Fruit fly (Drosophila melanogaster) whole organism, embryonic: ENCODE data around the gene Cyp311a1.

Experiments
- Atf-2 ChIP-seq: fragments of 200-800 bp; sonication (Bioruptor generic); optimal IDR thresholded peaks from 2 replicates; lab custom pipeline; 2016; ENCODE audit warnings: missing biosample characterization, missing genetic modification characterization
- Atf3 ChIP-seq: fragments of 200-800 bp; sonication (Bioruptor generic); optimal IDR thresholded peaks from 3 replicates; lab custom pipeline; 2016; ENCODE audit warnings: missing biosample characterization, missing genetic modification characterization
- CG10979 ChIP-seq: fragments of 200-800 bp; sonication (Bioruptor generic); optimal IDR thresholded peaks from 2 replicates; lab custom pipeline; 2018; ENCODE audit warnings: missing biosample characterization, mild to moderate bottlenecking, missing genetic modification characterization, moderate library complexity
- CG11560 ChIP-seq: fragments of 200-800 bp; sonication (Bioruptor generic); IDR thresholded peaks from 3 replicates; pipeline ENCODE4 v1.3.6; 2022; ENCODE audit warnings: missing biosample characterization, missing genetic modification characterization
- CG13624 ChIP-seq: fragments of 200-800 bp; sonication (Bioruptor generic); optimal IDR thresholded peaks from 2 replicates; lab custom pipeline; 2016; ENCODE audit warnings: missing biosample characterization, missing genetic modification characterization
- CG14050 ChIP-seq: fragments of 200-800 bp; sonication (Bioruptor generic); IDR thresholded peaks from 3 replicates; pipeline ENCODE4 v1.3.6; 2022; ENCODE audit warnings: missing biosample characterization, missing genetic modification characterization
- CG14667 ChIP-seq: fragments of 200-800 bp; sonication (Bioruptor generic); IDR thresholded peaks from 2 replicates; pipeline ENCODE4 v1.3.6; 2022; ENCODE audit warnings: missing biosample characterization, missing genetic modification characterization
- CG14860 ChIP-seq: fragments of 200-800 bp; sonication (Bioruptor generic); IDR thresholded peaks from 3 replicates; pipeline ENCODE4 v1.3.6; 2022; ENCODE audit warnings: missing biosample characterization, missing genetic modification characterization; ENCODE audit not compliant: partially characterized antibody
- CG17385 ChIP-seq: fragments of 200-800 bp; sonication (Bioruptor generic); optimal IDR thresholded peaks from 3 replicates; lab custom pipeline; 2018; ENCODE audit warnings: missing biosample characterization, mild to moderate bottlenecking, missing genetic modification characterization
- CG2129 ChIP-seq: fragments of 200-800 bp; sonication (Bioruptor generic); IDR thresholded peaks from 2 replicates; pipeline ENCODE4 v1.3.6; 2022; ENCODE audit warnings: missing biosample characterization, missing genetic modification characterization; ENCODE audit not compliant: partially characterized antibody
- CG2678 ChIP-seq: fragments of 200-800 bp; sonication (Bioruptor generic); optimal IDR thresholded peaks from 3 replicates; lab custom pipeline; 2019; ENCODE audit warnings: missing biosample characterization, mild to moderate bottlenecking, missing genetic modification characterization, moderate library complexity
- CG30020 ChIP-seq: fragments of 200-800 bp; optimal IDR thresholded peaks from 2 replicates; lab custom pipeline; 2019; ENCODE audit warnings: missing biosample characterization, mild to moderate bottlenecking, missing genetic modification characterization, moderate library complexity
- CG32532 ChIP-seq: fragments of 200-800 bp; sonication (Bioruptor generic); IDR thresholded peaks from 2 replicates; pipeline ENCODE4 v1.3.6; 2022; ENCODE audit warnings: missing biosample characterization, missing genetic modification characterization
- CG34224 ChIP-seq: fragments of 200-800 bp; sonication (Bioruptor generic); IDR thresholded peaks from 3 replicates; pipeline ENCODE4 v1.3.6; 2022; ENCODE audit warnings: missing biosample characterization, missing genetic modification characterization; ENCODE audit not compliant: partially characterized antibody
- CG5245 ChIP-seq: fragments of 200-800 bp; sonication (Bioruptor generic); optimal IDR thresholded peaks from 3 replicates; lab custom pipeline; 2016; ENCODE audit warnings: missing biosample characterization, missing genetic modification characterization
- CG7745 ChIP-seq: fragments of 200-800 bp; sonication (Bioruptor generic); optimal IDR thresholded peaks from 2 replicates; lab custom pipeline; 2018; ENCODE audit warnings: missing biosample characterization, mild to moderate bottlenecking, missing genetic modification characterization, moderate library complexity
- CG7987 ChIP-seq: fragments of 200-800 bp; sonication (Bioruptor generic); optimal IDR thresholded peaks from 2 replicates; lab custom pipeline; 2018; ENCODE audit warnings: missing biosample characterization, mild to moderate bottlenecking, missing genetic modification characterization, moderate library complexity
- CG8478 ChIP-seq: fragments of >200 bp; optimal IDR thresholded peaks from 2 replicates; lab custom pipeline; 2018
- CG8765 ChIP-seq: fragments of 200-800 bp; sonication (Bioruptor generic); IDR thresholded peaks from 2 replicates; pipeline ENCODE4 v1.3.6; 2022; ENCODE audit warnings: missing biosample characterization, missing genetic modification characterization
- CG9727 ChIP-seq: fragments of 200-800 bp; sonication (Bioruptor generic); optimal IDR thresholded peaks from 3 replicates; lab custom pipeline; 2017; ENCODE audit warnings: missing biosample characterization, mild to moderate bottlenecking, missing genetic modification characterization
- Dad ChIP-seq: fragments of 200-800 bp; sonication (Bioruptor generic); optimal IDR thresholded peaks from 3 replicates; lab custom pipeline; 2016; ENCODE audit warnings: missing biosample characterization, missing genetic modification characterization
- Dll ChIP-seq: fragments of 200-800 bp; sonication (Bioruptor generic); IDR thresholded peaks from 4 replicates; pipeline ENCODE4 v1.3.6; 2022; ENCODE audit warnings: missing biosample characterization, missing genetic modification characterization; ENCODE audit not compliant: partially characterized antibody
- Doc3 ChIP-seq: fragments of 200-800 bp; sonication (Bioruptor generic); IDR thresholded peaks from 3 replicates; pipeline ENCODE4 v1.3.6; 2022; ENCODE audit warnings: missing biosample characterization, missing genetic modification characterization; ENCODE audit not compliant: partially characterized antibody
- Ets65A ChIP-seq: fragments of 200-800 bp; sonication (Bioruptor generic); peaks from one replicate; lab custom pipeline; 2016; ENCODE audit warnings: missing biosample characterization, missing genetic modification characterization
- HLHmδ ChIP-seq: fragments of 200-800 bp; sonication (Bioruptor generic); optimal IDR thresholded peaks from 2 replicates; lab custom pipeline; 2018; ENCODE audit warnings: missing biosample characterization, mild to moderate bottlenecking, missing genetic modification characterization, moderate library complexity
- Hr78 ChIP-seq, 2 experiments: fragments of 200-800 bp in 1 of 2; fragments of >200 bp in 1 of 2; sonication (Bioruptor generic) in 1 of 2; optimal IDR thresholded peaks; 2 replicates each; lab custom pipeline; 2017 to 2019; ENCODE audit warnings: missing biosample characterization in 2 of 2, missing genetic modification characterization in 2 of 2, mild to moderate bottlenecking in 1 of 2, moderate library complexity in 1 of 2
- MTF-1 ChIP-seq: fragments of 200-800 bp; sonication (Bioruptor generic); optimal IDR thresholded peaks from 2 replicates; lab custom pipeline; 2018; ENCODE audit warnings: missing biosample characterization, mild to moderate bottlenecking, missing genetic modification characterization, borderline replicate concordance
- Ptx1 ChIP-seq: fragments of 200-800 bp; sonication (Bioruptor generic); IDR thresholded peaks from 2 replicates; pipeline ENCODE4 v1.3.6; 2022; ENCODE audit warnings: missing biosample characterization, missing genetic modification characterization
- YL-1 ChIP-seq: fragments of 200-800 bp; sonication (Bioruptor generic); optimal IDR thresholded peaks from 3 replicates; lab custom pipeline; 2017; ENCODE audit warnings: missing biosample characterization, mild to moderate bottlenecking, missing genetic modification characterization
- crc ChIP-seq: fragments of 200-800 bp; sonication (Bioruptor generic); optimal IDR thresholded peaks from 2 replicates; lab custom pipeline; 2016; ENCODE audit warnings: missing biosample characterization, missing genetic modification characterization
- eve ChIP-seq, 2 experiments: fragments of >200 bp; optimal IDR thresholded peaks; 2 replicates each; lab custom pipeline; 2017; ENCODE audit warnings: missing biosample characterization in 2 of 2, missing genetic modification characterization in 2 of 2
- ftz-f1 ChIP-seq: fragments of 200-800 bp; sonication (Bioruptor generic); optimal IDR thresholded peaks from 2 replicates; lab custom pipeline; 2016; ENCODE audit warnings: missing biosample characterization, missing genetic modification characterization
- fu2 ChIP-seq: fragments of 200-800 bp; sonication (Bioruptor generic); optimal IDR thresholded peaks from 2 replicates; lab custom pipeline; 2016; ENCODE audit warnings: missing biosample characterization, missing genetic modification characterization
- ind ChIP-seq: fragments of 200-800 bp; sonication (Bioruptor generic); optimal IDR thresholded peaks from 3 replicates; lab custom pipeline; 2016; ENCODE audit warnings: missing biosample characterization, missing genetic modification characterization
- klu ChIP-seq: fragments of 200-800 bp; sonication (Bioruptor generic); IDR thresholded peaks from 2 replicates; pipeline ENCODE4 v1.3.6; 2022; ENCODE audit warnings: missing biosample characterization, missing genetic modification characterization
- knrl ChIP-seq: fragments of 200-800 bp; sonication (Bioruptor generic); IDR thresholded peaks from 3 replicates; pipeline ENCODE4 v1.3.6; 2022; ENCODE audit warnings: missing biosample characterization, missing genetic modification characterization; ENCODE audit not compliant: partially characterized antibody
- mirr ChIP-seq: fragments of 200-800 bp; sonication (Bioruptor generic); optimal IDR thresholded peaks from 3 replicates; lab custom pipeline; 2018; ENCODE audit warnings: missing biosample characterization, mild to moderate bottlenecking, missing genetic modification characterization
- nmo ChIP-seq: fragments of 200-800 bp; sonication (Bioruptor generic); optimal IDR thresholded peaks from 2 replicates; lab custom pipeline; 2018; ENCODE audit warnings: missing biosample characterization, mild to moderate bottlenecking, missing genetic modification characterization, moderate library complexity
- peb ChIP-seq: fragments of 200-800 bp; sonication (Bioruptor generic); IDR thresholded peaks from 2 replicates; pipeline ENCODE4 v1.3.6; 2022; ENCODE audit warnings: missing biosample characterization, missing genetic modification characterization
- pita ChIP-seq: fragments of 200-800 bp; sonication (Bioruptor generic); optimal IDR thresholded peaks from 2 replicates; lab custom pipeline; 2017; ENCODE audit warnings: missing biosample characterization, mild to moderate bottlenecking, missing genetic modification characterization
- repo ChIP-seq: fragments of 200-800 bp; sonication (Bioruptor generic); optimal IDR thresholded peaks from 2 replicates; lab custom pipeline; 2016; ENCODE audit warnings: missing biosample characterization, missing genetic modification characterization
- run ChIP-seq: fragments of 200-800 bp; sonication (Bioruptor generic); optimal IDR thresholded peaks from 3 replicates; lab custom pipeline; 2018; ENCODE audit warnings: missing biosample characterization, mild to moderate bottlenecking, missing genetic modification characterization
- sens-2 ChIP-seq: fragments of 200-800 bp; sonication (Bioruptor generic); IDR thresholded peaks from 2 replicates; pipeline ENCODE4 v1.3.6; 2022; ENCODE audit warnings: missing biosample characterization, missing genetic modification characterization
- vfl ChIP-seq: fragments of 200-800 bp; sonication (Bioruptor generic); optimal IDR thresholded peaks from 2 replicates; lab custom pipeline; 2016; ENCODE audit warnings: missing biosample characterization, missing genetic modification characterization
- vnd ChIP-seq: fragments of 200-800 bp; sonication (Bioruptor generic); IDR thresholded peaks from 3 replicates; pipeline ENCODE4 v1.3.6; 2022; ENCODE audit warnings: missing biosample characterization, missing genetic modification characterization; ENCODE audit not compliant: partially characterized antibody
- wor ChIP-seq: fragments of 200-800 bp; sonication (Bioruptor generic); IDR thresholded peaks from 2 replicates; pipeline ENCODE4 v1.3.6; 2022; ENCODE audit warnings: missing biosample characterization, missing genetic modification characterization
- zen ChIP-seq: fragments of 200-800 bp; sonication (Bioruptor generic); optimal IDR thresholded peaks from 3 replicates; lab custom pipeline; 2018; ENCODE audit warnings: missing biosample characterization, mild to moderate bottlenecking, missing genetic modification characterization, moderate library complexity
- zen2 ChIP-seq: fragments of 200-800 bp; sonication (Bioruptor generic); IDR thresholded peaks from 3 replicates; pipeline ENCODE4 v1.3.6; 2022; ENCODE audit warnings: missing biosample characterization, missing genetic modification characterization; ENCODE audit not compliant: partially characterized antibody
- zfh1 ChIP-seq: fragments of 200-800 bp; sonication (Bioruptor generic); IDR thresholded peaks from 3 replicates; pipeline ENCODE4 v1.3.6; 2022; ENCODE audit warnings: missing biosample characterization, missing genetic modification characterization

Cyp311a1 gene

dm6 chrX:12006678-12007441 lies 24.4 kb downstream of the Cyp311a1 start, which contains the start of gene CG1806 (continued):
- no peak for TF ChIP-seq CG14050 (GFP tag; lab: Robert Waterston, UW)
- peak; percentile 35 for TF ChIP-seq CG17385 (GFP tag; lab: Kevin White, UChicago)
- 0 out of 3 replicates have a peak, but pooled peaks have one; percentile 9 for TF ChIP-seq Doc3 (GFP tag; lab: Robert Waterston, UW)
- TF ChIP-seq CG2678 (tag; lab: Kevin White, UChicago), result peak; percentile 6
- no peak for TF ChIP-seq Hr78 (GFP tag; optimal IDR thresholded peaks at IDR 0.05; lab: Kevin White, UChicago)
- no peak for TF ChIP-seq CG7987 (GFP tag; lab: Kevin White, UChicago)
- no peak for TF ChIP-seq CG2129 (GFP tag; lab: Robert Waterston, UW)
- TF ChIP-seq zen2 (GFP tag; lab: Robert Waterston, UW), result peak; percentile 62; the same call in 2 of the 3 replicates
- TF ChIP-seq CG30020 (tag; lab: Kevin White, UChicago), result no peak
- TF ChIP-seq CG11560 (tag; lab: Robert Waterston, UW), result no peak
- TF ChIP-seq MTF-1 (GFP tag; lab: Kevin White, UChicago), result no peak
- no peak for TF ChIP-seq Ets65A (GFP tag; lab: Kevin White, UChicago)
- no peak for TF ChIP-seq pita (GFP tag; lab: Kevin White, UChicago)
- TF ChIP-seq Atf-2 (GFP tag; lab: Kevin White, UChicago), result no peak
- no peak for TF ChIP-seq klu (GFP tag; lab: Robert Waterston, UW)
- no peak for TF ChIP-seq zfh1
- no peak for TF ChIP-seq vfl (GFP tag; lab: Kevin White, UChicago)
- TF ChIP-seq crc, result no peak
- TF ChIP-seq Dll, result 0 out of 4 replicates have a peak, but pooled peaks have one; percentile 51
- TF ChIP-seq nmo (GFP tag; lab: Kevin White, UChicago), result no peak
- TF ChIP-seq vnd (GFP tag; lab: Robert Waterston, UW), result no peak
- TF ChIP-seq wor (GFP tag; lab: Robert Waterston, UW), result no peak
- no peak for TF ChIP-seq sens-2
- peak; percentile 38; the same call in 2 of the 3 replicates for TF ChIP-seq CG34224 (GFP tag; lab: Robert Waterston, UW)
- peak; percentile 8 for TF ChIP-seq mirr (GFP tag; lab: Kevin White, UChicago)
- peak in 1 of 2 experiments; percentile 38 for TF ChIP-seq eve (GFP tag; optimal IDR thresholded peaks at IDR 0.05; lab: Kevin White, UChicago)
- no peak for TF ChIP-seq Atf3 (GFP tag; lab: Kevin White, UChicago)
- TF ChIP-seq knrl, result no peak
- no peak for TF ChIP-seq YL-1 (GFP tag; lab: Kevin White, UChicago)
- no peak for TF ChIP-seq CG9727
- TF ChIP-seq ftz-f1 (GFP tag; lab: Kevin White, UChicago), result peak; percentile 19
- TF ChIP-seq HLHmδ (GFP tag; lab: Kevin White, UChicago), result peak; percentile 55
- TF ChIP-seq CG14667 (GFP tag; lab: Robert Waterston, UW), result no peak
- TF ChIP-seq CG8478 (lab: Kevin White, UChicago), result no peak
- TF ChIP-seq CG32532 (GFP tag; lab: Robert Waterston, UW), result peak; percentile 65; the same call in 1 of the 2 replicates
- no peak for TF ChIP-seq Dad (GFP tag; lab: Kevin White, UChicago)
- no peak for TF ChIP-seq peb
- TF ChIP-seq zen (tag; lab: Kevin White, UChicago), result no peak
- no peak for TF ChIP-seq CG5245 (GFP tag; lab: Kevin White, UChicago)
- no peak for TF ChIP-seq CG8765
- no peak for TF ChIP-seq CG7745 (tag; lab: Kevin White, UChicago)
- no peak for TF ChIP-seq ind
- TF ChIP-seq CG13624 (GFP tag; lab: Kevin White, UChicago), result no peak
- TF ChIP-seq fu2 (GFP tag; lab: Kevin White, UChicago), result no peak
- no peak for TF ChIP-seq CG10979
- TF ChIP-seq repo (GFP tag; lab: Kevin White, UChicago), result no peak
- TF ChIP-seq Ptx1 (GFP tag; lab: Robert Waterston, UW), result no peak
- no peak for TF ChIP-seq CG14860 (GFP tag; lab: Robert Waterston, UW)
- no peak for TF ChIP-seq run
